Worm (Caenorhabditis elegans) whole organism, L4/young adult: ENCODE results near the gene F46B6.12.

ENCODE experiments used
- W03F9.2 ChIP-seq: fragments of 150-350 bp; optimal IDR thresholded peaks from 2 replicates; lab custom pipeline; 2014; ENCODE audit warnings: missing biosample characterization, missing genetic modification characterization
- dao-5 ChIP-seq: sonication (generic microtip); optimal IDR thresholded peaks from 2 replicates; lab custom pipeline; 2016; ENCODE audit warnings: missing genotype, missing genetic modification characterization, moderate library complexity, missing compliant biosample characterization
- him-1 ChIP-seq: sonication (generic microtip); optimal IDR thresholded peaks from 2 replicates; lab custom pipeline; 2016; ENCODE audit warnings: missing genotype, missing genetic modification reagents, missing genetic modification characterization, missing compliant biosample characterization

ce11 chrV:9813527-9813926, 37.9 kb upstream of the F46B6.12 start, which contains the start of gene sru-30:
- TF ChIP-seq W03F9.2 (tag; lab: Kevin White, UChicago), result no peak
- no peak for TF ChIP-seq him-1 (tag; lab: Kevin White, UChicago)
- TF ChIP-seq dao-5, result no peak
